Fruit fly (Drosophila melanogaster) whole organism, pupa: ENCODE measurements around the gene CG13653.

Experiments used
- CG13204 ChIP-seq: fragments of 200-800 bp; sonication (Bioruptor generic); optimal IDR thresholded peaks from 2 replicates; lab custom pipeline; 2018; ENCODE audit warnings: missing biosample characterization, mild to moderate bottlenecking, missing genetic modification characterization, moderate library complexity
- CG15710 ChIP-seq: fragments of 200-800 bp; sonication (Bioruptor generic); optimal IDR thresholded peaks from 2 replicates; lab custom pipeline; 2018; ENCODE audit warnings: missing biosample characterization, mild to moderate bottlenecking, missing genetic modification characterization, moderate library complexity
- CG34367 ChIP-seq: fragments of 200-800 bp; sonication (Bioruptor generic); optimal IDR thresholded peaks from 2 replicates; lab custom pipeline; 2018; ENCODE audit warnings: missing biosample characterization, mild to moderate bottlenecking, missing genetic modification characterization
- EcR ChIP-seq: fragments of 200-800 bp; sonication (Bioruptor generic); optimal IDR thresholded peaks from 3 replicates; lab custom pipeline; 2019; ENCODE audit warnings: missing biosample characterization, missing genetic modification characterization, mild to moderate bottlenecking, moderate library complexity, missing genetic modification reagents
- Pif1A ChIP-seq: fragments of 200-800 bp; sonication (Bioruptor generic); optimal IDR thresholded peaks from 3 replicates; lab custom pipeline; 2016; ENCODE audit warnings: missing biosample characterization, missing genetic modification characterization
- Snoo ChIP-seq: fragments of 200-800 bp; sonication (Bioruptor generic); optimal IDR thresholded peaks from 3 replicates; lab custom pipeline; 2017; ENCODE audit warnings: missing biosample characterization, mild to moderate bottlenecking, missing genetic modification characterization, inconsistent platforms

dm6 chr3R:25152342-25152741, 43.0 kb upstream of the CG13653 start:
- TF ChIP-seq CG13204 = no peak
- TF ChIP-seq CG15710 (tag; lab: Kevin White, UChicago) = peak; percentile 13
- TF ChIP-seq Pif1A (GFP tag; lab: Kevin White, UChicago) = no peak
- TF ChIP-seq EcR = no peak
- no peak for TF ChIP-seq CG34367 (tag; lab: Kevin White, UChicago)
- TF ChIP-seq Snoo (tag; lab: Kevin White, UChicago) = no peak
